Worm (Caenorhabditis elegans) whole organism, L1 larva: Measurements from ENCODE around the gene srj-1.

Experiments
- ceh-90 ChIP-seq: sonication (generic microtip); optimal IDR thresholded peaks from 2 replicates; lab custom pipeline; 2016; ENCODE audit warnings: missing genetic modification characterization, missing compliant biosample characterization
- elt-2 ChIP-seq: sonication (generic microtip); optimal IDR thresholded peaks from 2 replicates; lab custom pipeline; 2016; ENCODE audit warnings: missing genetic modification characterization, mild to moderate bottlenecking, inconsistent platforms, missing compliant biosample characterization, missing genetic modification reagents
- lin-13 ChIP-seq: fragments of 150-350 bp; optimal IDR thresholded peaks from 2 replicates; lab custom pipeline; 2014; ENCODE audit warnings: missing biosample characterization, missing genetic modification reagents, missing genetic modification characterization
- snpc-4 ChIP-seq: fragments of 150-350 bp; optimal IDR thresholded peaks from 2 replicates; lab custom pipeline; 2014; ENCODE audit warnings: missing biosample characterization, missing genetic modification characterization
- vab-15 ChIP-seq: sonication (generic microtip); optimal IDR thresholded peaks from 2 replicates; lab custom pipeline; 2017; ENCODE audit warnings: missing genotype, mild to moderate bottlenecking, missing genetic modification characterization, missing compliant biosample characterization
- ztf-11 ChIP-seq, 2 experiments: sonication (generic microtip); optimal IDR thresholded peaks; 2 replicates each; lab custom pipeline; 2016 to 2017; ENCODE audit warnings: missing genetic modification characterization in 2 of 2, missing biosample characterization in 1 of 2, missing compliant biosample characterization in 1 of 2

DNA sequence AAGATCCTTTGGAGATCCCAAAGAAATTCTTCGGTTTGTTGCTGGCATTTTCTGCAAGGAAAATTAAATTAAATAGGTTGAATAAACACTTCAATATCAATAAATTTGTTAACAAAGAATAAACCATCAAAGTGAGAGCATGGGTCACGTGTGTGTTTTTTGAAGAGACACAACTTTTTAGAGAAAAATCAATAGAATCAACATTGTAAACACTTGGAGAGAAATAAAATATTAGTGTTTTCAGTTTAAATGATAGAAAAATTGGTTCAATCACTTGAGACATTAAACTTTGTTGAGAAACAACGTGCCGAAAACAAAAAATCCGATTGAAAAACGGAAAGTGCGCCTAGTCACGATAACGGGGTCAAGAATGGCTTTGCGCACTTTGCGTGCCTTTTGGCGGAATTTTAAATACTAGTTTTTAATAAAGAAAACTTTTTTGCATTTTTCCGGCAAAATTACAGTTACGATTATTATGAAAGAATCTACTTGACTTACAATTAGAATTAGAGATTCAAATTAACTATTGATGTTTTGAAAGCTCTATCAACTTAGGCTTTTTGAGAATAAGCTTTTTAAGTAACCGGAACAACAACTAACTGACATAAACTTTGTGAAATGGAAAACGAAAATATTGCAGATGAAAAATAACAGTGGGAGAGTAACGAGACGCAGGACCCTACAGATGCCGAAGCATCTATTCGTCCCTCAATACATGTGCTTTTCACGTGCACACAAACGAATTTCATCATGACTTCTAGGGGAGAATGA, 3.6 kb downstream of the srj-1 start, which contains the start of gene ZK829.7:
- TF ChIP-seq ceh-90 (tag; lab: Kevin White, UChicago) (peak; percentile 18), snpc-4 (tag; lab: Kevin White, UChicago) (peak; percentile 40), lin-13 (peak; percentile 62), elt-2 (tag; lab: Kevin White, UChicago) (peak; percentile 76), vab-15 (tag; lab: Kevin White, UChicago) (no peak), ztf-11 (tag; optimal IDR thresholded peaks at IDR 0.05; lab: Kevin White, UChicago) (peak in 1 of 2 experiments; percentile 30)
